Worm (Caenorhabditis elegans): ENCODE results near the gene C07G1.6.

The C07G1.6 gene

ce11 chrIV:8252856-8253255, 42.7 kb upstream of the C07G1.6 start (continued):
- peak; percentile 56 for TF ChIP-seq zfp-2 (tag; optimal IDR thresholded peaks at IDR 0.05)
- TF ChIP-seq mdt-29 (GFP tag; IDR thresholded peaks at IDR 0.05) = no peak
- no peak for TF ChIP-seq ceh-28 (tag; optimal IDR thresholded peaks at IDR 0.05)
- no peak for TF ChIP-seq ceh-32 (tag; optimal IDR thresholded peaks at IDR 0.05; ENCODE audit: poor library complexity)
- peak; percentile 72 for TF ChIP-seq rbr-2 (tag; optimal IDR thresholded peaks at IDR 0.05)
- peak; percentile 55 for TF ChIP-seq nhr-111 (GFP tag; optimal IDR thresholded peaks at IDR 0.05)
- TF ChIP-seq nhr-42 (GFP tag; IDR thresholded peaks at IDR 0.05) = peak; percentile 79; the same call in 1 of the 2 replicates
- peak; percentile 82 for TF ChIP-seq Y5F2A.4 (GFP tag; optimal IDR thresholded peaks at IDR 0.05)
- TF ChIP-seq php-3 (GFP tag; IDR thresholded peaks at IDR 0.05) = peak; percentile 84
- peak; percentile 68 for TF ChIP-seq spr-1 (tag; optimal IDR thresholded peaks at IDR 0.05)
- TF ChIP-seq pha-4 (GFP tag; IDR thresholded peaks at IDR 0.05) = peak; percentile 95
- TF ChIP-seq pha-4 (tag; optimal IDR thresholded peaks at IDR 0.05) = no peak
- no peak for TF ChIP-seq ceh-82 (tag; optimal IDR thresholded peaks at IDR 0.05)
- peak; percentile 25 for TF ChIP-seq zip-2 (tag; optimal IDR thresholded peaks at IDR 0.05)
- TF ChIP-seq dve-1 (tag; optimal IDR thresholded peaks at IDR 0.05; ENCODE audit: insufficient read depth) = peak; percentile 73
- peak; percentile 37 to 90 for TF ChIP-seq daf-16 (GFP tag; optimal IDR thresholded peaks at IDR 0.05)
- peak; percentile 76 for TF ChIP-seq daf-16 (tag; optimal IDR thresholded peaks at IDR 0.05)
- TF ChIP-seq ceh-44 (GFP tag; IDR thresholded peaks at IDR 0.05) = no peak
- peak; percentile 78 for TF ChIP-seq nhr-41 (GFP tag; IDR thresholded peaks at IDR 0.05)
- peak; percentile 77 to 81; a peak in 2 of 4 replicates for TF ChIP-seq madf-5 (GFP tag; IDR thresholded peaks at IDR 0.05)
- no peak for TF ChIP-seq ztf-11 (tag; optimal IDR thresholded peaks at IDR 0.05)
- TF ChIP-seq dpl-1 (GFP tag; optimal IDR thresholded peaks at IDR 0.05) = no peak
- peak; percentile 25 for TF ChIP-seq nhr-6 (tag; optimal IDR thresholded peaks at IDR 0.05)
- peak; percentile 84 for TF ChIP-seq nhr-102 (tag; optimal IDR thresholded peaks at IDR 0.05)
- TF ChIP-seq nhr-25 (tag; optimal IDR thresholded peaks at IDR 0.05; ENCODE audit: borderline replicate concordance, insufficient read depth) = no peak
- peak in 1 of 2 experiments; percentile 67 for TF ChIP-seq lsy-2 (tag; optimal IDR thresholded peaks at IDR 0.05)
- TF ChIP-seq madf-9 (GFP tag; conservative IDR thresholded peaks at IDR 0.05) = peak; percentile 60; the same call in 1 of the 2 replicates
- TF ChIP-seq zip-11 (GFP tag; IDR thresholded peaks at IDR 0.05) = peak; percentile 79
- TF ChIP-seq F10B5.3 (tag; optimal IDR thresholded peaks at IDR 0.05) = peak; percentile 56
- peak; percentile 96 for TF ChIP-seq F44E2.7 (GFP tag; IDR thresholded peaks at IDR 0.05)
- TF ChIP-seq dmd-6 (GFP tag; IDR thresholded peaks at IDR 0.05) = peak; percentile 78
- TF ChIP-seq cey-2 (tag; optimal IDR thresholded peaks at IDR 0.05; ENCODE audit: borderline replicate concordance, insufficient read depth) = no peak
- no peak for TF ChIP-seq lin-39 (tag; optimal IDR thresholded peaks at IDR 0.05)
- TF ChIP-seq Y75B8A.6 (GFP tag; IDR thresholded peaks at IDR 0.05) = no peak
- TF ChIP-seq ZK337.2 (GFP tag; IDR thresholded peaks at IDR 0.05) = 0 out of 2 replicates have a peak, but pooled peaks have one; percentile 59
- TF ChIP-seq pqm-1 (tag; optimal IDR thresholded peaks at IDR 0.05) = peak; percentile 46
- TF ChIP-seq skn-1 (tag; optimal IDR thresholded peaks at IDR 0.05) = no peak
- peak; percentile 83 for TF ChIP-seq tra-1 (GFP tag; IDR thresholded peaks at IDR 0.05)
- TF ChIP-seq zag-1 (tag; optimal IDR thresholded peaks at IDR 0.05) = no peak
- TF ChIP-seq vab-7 (GFP tag; IDR thresholded peaks at IDR 0.05) = peak; percentile 94
- TF ChIP-seq F37D6.2 (tag; optimal IDR thresholded peaks at IDR 0.05) = peak; percentile 33
- TF ChIP-seq dmd-9 (GFP tag; IDR thresholded peaks at IDR 0.05) = 0 out of 2 replicates have a peak, but pooled peaks have one; percentile 49
- no peak for TF ChIP-seq lin-29 (GFP tag; IDR thresholded peaks at IDR 0.05)
- TF ChIP-seq sdz-12 (GFP tag; optimal IDR thresholded peaks at IDR 0.05) = peak; percentile 83
- TF ChIP-seq saeg-2 (GFP tag; IDR thresholded peaks at IDR 0.05) = 0 out of 2 replicates have a peak, but pooled peaks have one; percentile 54
- peak; percentile 98 for TF ChIP-seq F26F4.8 (GFP tag; conservative IDR thresholded peaks at IDR 0.05)
- no peak for TF ChIP-seq egl-27 (tag; optimal IDR thresholded peaks at IDR 0.05)
- peak; percentile 95 for TF ChIP-seq aha-1 (tag)
- no peak for TF ChIP-seq R02D3.7 (tag; optimal IDR thresholded peaks at IDR 0.05)
- peak; percentile 72 for TF ChIP-seq mxl-2 (GFP tag; conservative IDR thresholded peaks at IDR 0.05)
- TF ChIP-seq lin-38 (GFP tag; IDR thresholded peaks at IDR 0.05) = peak; percentile 83

Measured in whole organism, L4 larva.